Fruit fly (Drosophila melanogaster): ENCODE measurements around the gene kuk.

dm6 chr3R:17066077-17066476 lies 14.0 kb upstream of the kuk start:
- no peak for TF ChIP-seq rn (GFP tag; IDR thresholded peaks at IDR 0.05)
- TF ChIP-seq CG13204 (GFP tag; optimal IDR thresholded peaks at IDR 0.05) = no peak
- no peak for TF ChIP-seq gl (tag; optimal IDR thresholded peaks at IDR 0.05)
- TF ChIP-seq CG17806 (tag; optimal IDR thresholded peaks at IDR 0.05) = no peak
- TF ChIP-seq CG12605 (GFP tag; IDR thresholded peaks at IDR 0.05) = no peak
- no peak for TF ChIP-seq fd96Ca (GFP tag; IDR thresholded peaks at IDR 0.05)
- no peak for TF ChIP-seq Pif1A (GFP tag; optimal IDR thresholded peaks at IDR 0.05)
- TF ChIP-seq CG8301 (tag; optimal IDR thresholded peaks at IDR 0.05) = no peak
- TF ChIP-seq CG8159 (tag; optimal IDR thresholded peaks at IDR 0.05) = no peak
- TF ChIP-seq EcR (GFP tag; optimal IDR thresholded peaks at IDR 0.05) = no peak
- TF ChIP-seq Snoo (tag; optimal IDR thresholded peaks at IDR 0.05) = no peak
